Worm (Caenorhabditis elegans) whole organism, L2 larva: ENCODE results near the gene B0034.1.

ENCODE experiments used
- ceh-82 ChIP-seq: fragments of 150-350 bp; optimal IDR thresholded peaks from 2 replicates; lab custom pipeline; 2014; ENCODE audit warnings: missing biosample characterization, missing genetic modification characterization
- elt-3 ChIP-seq: sonication (generic microtip); optimal IDR thresholded peaks from 2 replicates; lab custom pipeline; 2017; ENCODE audit warnings: missing biosample characterization, missing genetic modification characterization
- lin-13 ChIP-seq: fragments of 150-350 bp; optimal IDR thresholded peaks from 2 replicates; lab custom pipeline; 2014; ENCODE audit warnings: missing biosample characterization, missing genetic modification reagents, missing genetic modification characterization
- mdl-1 ChIP-seq, 2 experiments: fragments of 150-350 bp in 1 of 2; sonication (generic microtip) in 1 of 2; optimal IDR thresholded peaks; 2 replicates each; lab custom pipeline; 2017; ENCODE audit warnings: missing biosample characterization in 2 of 2, missing genetic modification characterization in 2 of 2
- sma-9 ChIP-seq, 2 experiments: fragments of 150-350 bp in 1 of 2; sonication (generic microtip) in 1 of 2; optimal IDR thresholded peaks; 2 replicates each; lab custom pipeline; 2014 to 2016; ENCODE audit warnings: missing genetic modification characterization in 2 of 2, mild to moderate bottlenecking in 1 of 2, missing biosample characterization in 1 of 2, missing compliant biosample characterization in 1 of 2, missing genetic modification reagents in 1 of 2, moderate library complexity in 1 of 2
- unc-55 ChIP-seq: fragments of 150-350 bp; sonication (generic microtip); optimal IDR thresholded peaks from 3 replicates; lab custom pipeline; 2014; ENCODE audit warnings: missing biosample characterization, missing genetic modification reagents, missing genetic modification characterization
- ztf-11 ChIP-seq: sonication (generic microtip); optimal IDR thresholded peaks from 2 replicates; lab custom pipeline; 2017; ENCODE audit warnings: missing biosample characterization, missing genetic modification characterization

ce11 chrII:5962343-5962742 lies 5.8 kb upstream of the B0034.1 start:
- no peak for TF ChIP-seq lin-13 (GFP tag; lab: Kevin White, UChicago)
- TF ChIP-seq sma-9 (GFP tag; optimal IDR thresholded peaks at IDR 0.05; lab: Kevin White, UChicago): peak; percentile 34
- no peak for TF ChIP-seq sma-9 (tag; optimal IDR thresholded peaks at IDR 0.05; lab: Kevin White, UChicago)
- no peak for TF ChIP-seq ztf-11
- TF ChIP-seq ceh-82 (tag; lab: Kevin White, UChicago): no peak
- no peak for TF ChIP-seq elt-3
- no peak for TF ChIP-seq mdl-1 (tag; optimal IDR thresholded peaks at IDR 0.05; lab: Kevin White, UChicago)
- no peak for TF ChIP-seq unc-55 (GFP tag; lab: Kevin White, UChicago)
